Worm (Caenorhabditis elegans): ENCODE results near the gene T03G11.10.

DNA sequence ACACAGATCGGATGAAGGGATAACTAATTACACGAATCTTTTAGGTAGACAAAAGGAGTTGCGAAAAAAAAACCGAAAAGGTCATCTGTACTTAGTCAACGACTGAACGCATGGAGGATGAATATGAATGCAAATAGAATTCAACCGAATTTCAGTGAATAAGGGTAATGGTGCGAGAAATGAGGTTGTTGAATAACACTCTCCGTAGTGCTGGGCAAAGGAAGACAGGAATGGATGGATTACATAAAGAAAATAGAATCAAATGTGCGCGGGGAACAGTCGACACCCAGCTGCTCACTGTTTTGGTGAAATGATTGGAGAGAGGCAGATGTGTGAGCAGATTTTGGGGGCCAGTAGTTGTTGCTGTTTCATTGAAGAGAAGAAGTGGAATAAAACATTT, 46.7 kb downstream of the T03G11.10 start:
- TF ChIP-seq ref-1 (GFP tag; conservative IDR thresholded peaks at IDR 0.05), result no peak
- no peak for TF ChIP-seq flt-1 (GFP tag; IDR thresholded peaks at IDR 0.05)
- TF ChIP-seq klf-2 (GFP tag; conservative IDR thresholded peaks at IDR 0.05), result no peak
- no peak for TF ChIP-seq cog-1 (tag; optimal IDR thresholded peaks at IDR 0.05)
- TF ChIP-seq ztf-23 (GFP tag; IDR thresholded peaks at IDR 0.05), result no peak
- no peak for TF ChIP-seq ztf-29 (GFP tag; IDR thresholded peaks at IDR 0.05)
- TF ChIP-seq med-1 (GFP tag; optimal IDR thresholded peaks at IDR 0.05; ENCODE audit: insufficient read depth), result no peak
- TF ChIP-seq tab-1 (GFP tag; IDR thresholded peaks at IDR 0.05), result no peak
- TF ChIP-seq T22C8.4 (GFP tag; IDR thresholded peaks at IDR 0.05), result no peak

Data from whole organism, midembryonic.